Worm (Caenorhabditis elegans) whole organism, mixed stage, embryonic: ENCODE data around the gene Y54F10BM.21.

ENCODE experiments used
- flh-1 ChIP-seq: fragments of 200-800 bp; sonication (Bioruptor generic); optimal IDR thresholded peaks from 2 replicates; lab custom pipeline; 2018; ENCODE audit warnings: mild to moderate bottlenecking, missing genetic modification characterization, moderate library complexity, missing compliant biosample characterization
- mep-1 ChIP-seq: fragments of 150-350 bp; optimal IDR thresholded peaks from 2 replicates; lab custom pipeline; 2017; ENCODE audit warnings: missing biosample characterization, missing genetic modification reagents, missing genetic modification characterization, inconsistent platforms
- unc-62 ChIP-seq: fragments of 150-350 bp; optimal IDR thresholded peaks from 2 replicates; lab custom pipeline; 2014; ENCODE audit warnings: missing biosample characterization, missing genetic modification reagents, missing genetic modification characterization

- TF ChIP-seq unc-62 (no peak), mep-1 (no peak), flh-1 (no peak)
These were observed 37.7 kb downstream of the Y54F10BM.21 start for ce11 chrIII:2314678-2315077.
